Fruit fly (Drosophila melanogaster) whole organism, embryonic: ENCODE data around the gene mts.

Source experiments
- Awh ChIP-seq: fragments of 200-800 bp; sonication (Bioruptor generic); IDR thresholded peaks from 2 replicates; pipeline ENCODE4, ENCODE4 v1.3.6; 2022; ENCODE audit warnings: missing biosample characterization, missing genetic modification characterization
- Bdp1 ChIP-seq: fragments of 200-800 bp; sonication (Bioruptor generic); optimal IDR thresholded peaks from 3 replicates; lab custom pipeline; 2016; ENCODE audit warnings: missing biosample characterization, missing genetic modification characterization
- Bgb ChIP-seq: fragments of 200-800 bp; sonication (Bioruptor generic); IDR thresholded peaks from 2 replicates; pipeline ENCODE4 v1.3.6; 2022; ENCODE audit warnings: missing biosample characterization, missing genetic modification characterization; ENCODE audit not compliant: partially characterized antibody
- CG11085 ChIP-seq: fragments of 200-800 bp; sonication (Bioruptor generic); IDR thresholded peaks from 2 replicates; pipeline ENCODE4 v1.3.6; 2022; ENCODE audit warnings: missing biosample characterization, missing genetic modification characterization
- CG12155 ChIP-seq: fragments of 200-800 bp; sonication (Bioruptor generic); optimal IDR thresholded peaks from 3 replicates; lab custom pipeline; 2016; ENCODE audit warnings: missing biosample characterization, missing genetic modification characterization
- CG14667 ChIP-seq: fragments of 200-800 bp; sonication (Bioruptor generic); IDR thresholded peaks from 2 replicates; pipeline ENCODE4 v1.3.6; 2022; ENCODE audit warnings: missing biosample characterization, missing genetic modification characterization
- CG16779 ChIP-seq: fragments of 200-800 bp; sonication (Bioruptor generic); IDR thresholded peaks from 2 replicates; pipeline ENCODE4 v1.3.6; 2022; ENCODE audit warnings: missing biosample characterization, missing genetic modification characterization
- CG17829 ChIP-seq: fragments of 200-800 bp; optimal IDR thresholded peaks from 2 replicates; lab custom pipeline; 2019; ENCODE audit warnings: missing biosample characterization, mild to moderate bottlenecking, missing genetic modification characterization, moderate library complexity
- CG31388 ChIP-seq: fragments of 200-800 bp; sonication (Bioruptor generic); optimal IDR thresholded peaks from 2 replicates; lab custom pipeline; 2016; ENCODE audit warnings: missing biosample characterization, missing genetic modification characterization
- CG31441 ChIP-seq: fragments of 200-800 bp; sonication (Bioruptor generic); IDR thresholded peaks from 2 replicates; pipeline ENCODE4 v1.3.6; 2022; ENCODE audit warnings: missing biosample characterization, missing genetic modification characterization
- CG33213 ChIP-seq: fragments of 200-800 bp; sonication (Bioruptor generic); optimal IDR thresholded peaks from 3 replicates; lab custom pipeline; 2016; ENCODE audit warnings: missing biosample characterization, missing genetic modification characterization
- CG5245 ChIP-seq: fragments of 200-800 bp; sonication (Bioruptor generic); optimal IDR thresholded peaks from 3 replicates; lab custom pipeline; 2016; ENCODE audit warnings: missing biosample characterization, missing genetic modification characterization
- CG6254 ChIP-seq: fragments of 200-800 bp; sonication (Bioruptor generic); optimal IDR thresholded peaks from 3 replicates; lab custom pipeline; 2017; ENCODE audit warnings: mild to moderate bottlenecking, missing biosample characterization, missing genetic modification reagents, missing genetic modification characterization
- CG6689 ChIP-seq: fragments of 200-800 bp; sonication (Bioruptor generic); IDR thresholded peaks from 2 replicates; pipeline ENCODE4 v1.3.6; 2022; ENCODE audit warnings: missing biosample characterization, missing genetic modification characterization
- CG7987 ChIP-seq: fragments of 200-800 bp; sonication (Bioruptor generic); optimal IDR thresholded peaks from 2 replicates; lab custom pipeline; 2018; ENCODE audit warnings: missing biosample characterization, mild to moderate bottlenecking, missing genetic modification characterization, moderate library complexity
- Camta ChIP-seq: fragments of 200-800 bp; sonication (Bioruptor generic); optimal IDR thresholded peaks from 2 replicates; lab custom pipeline; 2016; ENCODE audit warnings: missing biosample characterization, missing genetic modification characterization
- Dip3 ChIP-seq: fragments of 200-800 bp; sonication (Bioruptor generic); optimal IDR thresholded peaks from 3 replicates; lab custom pipeline; 2016; ENCODE audit warnings: missing biosample characterization, missing genetic modification characterization
- ERR ChIP-seq: fragments of 200-800 bp; sonication (Bioruptor generic); optimal IDR thresholded peaks from 2 replicates; lab custom pipeline; 2016; ENCODE audit warnings: missing biosample characterization, missing genetic modification characterization
- Ets65A ChIP-seq: fragments of 200-800 bp; sonication (Bioruptor generic); peaks from one replicate; lab custom pipeline; 2016; ENCODE audit warnings: missing biosample characterization, missing genetic modification characterization
- Hey ChIP-seq: fragments of 200-800 bp; sonication (Bioruptor generic); optimal IDR thresholded peaks from 3 replicates; lab custom pipeline; 2018; ENCODE audit warnings: missing biosample characterization, mild to moderate bottlenecking, missing genetic modification characterization
- HmgD ChIP-seq: fragments of 200-800 bp; sonication (Bioruptor generic); optimal IDR thresholded peaks from 3 replicates; lab custom pipeline; 2016; ENCODE audit warnings: missing biosample characterization, missing genetic modification characterization
- Hsf ChIP-seq: fragments of 200-800 bp; sonication (Bioruptor generic); optimal IDR thresholded peaks from 3 replicates; lab custom pipeline; 2016; ENCODE audit warnings: missing biosample characterization, missing genetic modification characterization
- Mad ChIP-seq: fragments of 200-800 bp; sonication (Bioruptor generic); optimal IDR thresholded peaks from 2 replicates; lab custom pipeline; 2016; ENCODE audit warnings: missing biosample characterization, missing genetic modification characterization
- Nf-YB ChIP-seq: fragments of 200-800 bp; sonication (Bioruptor generic); optimal IDR thresholded peaks from 3 replicates; lab custom pipeline; 2019; ENCODE audit warnings: missing biosample characterization, mild to moderate bottlenecking, missing genetic modification characterization, moderate library complexity
- NfI ChIP-seq: fragments of 200-800 bp; sonication (Bioruptor generic); optimal IDR thresholded peaks from 3 replicates; lab custom pipeline; 2018; ENCODE audit warnings: missing biosample characterization, mild to moderate bottlenecking, missing genetic modification characterization, moderate library complexity
- Oaz ChIP-seq: fragments of 200-800 bp; sonication (Bioruptor generic); IDR thresholded peaks from 2 replicates; pipeline ENCODE4 v1.3.6; 2022; ENCODE audit warnings: missing biosample characterization, missing genetic modification characterization
- Optix ChIP-seq: fragments of 200-800 bp; sonication (Bioruptor generic); IDR thresholded peaks from 3 replicates; pipeline ENCODE4 v1.3.6; 2022; ENCODE audit warnings: missing biosample characterization, missing genetic modification characterization
- Pdp1 ChIP-seq, 2 experiments: fragments of 200-800 bp; sonication (Bioruptor generic); optimal IDR thresholded peaks; 3 replicates each; lab custom pipeline; 2016; ENCODE audit warnings: missing biosample characterization in 2 of 2, missing genetic modification characterization in 2 of 2, mild to moderate bottlenecking in 1 of 2, moderate library complexity in 1 of 2
- Sox102F ChIP-seq: fragments of 200-800 bp; sonication (Bioruptor generic); optimal IDR thresholded peaks from 2 replicates; lab custom pipeline; 2018; ENCODE audit warnings: missing biosample characterization, mild to moderate bottlenecking, missing genetic modification characterization, moderate library complexity
- Stat92E ChIP-seq, 3 experiments: fragments of >200 bp in 2 of 3; fragments of 200-800 bp in 1 of 3; sonication (Bioruptor generic) in 1 of 3; optimal IDR thresholded peaks; 2 replicates each; lab custom pipeline; 2017 to 2019; ENCODE audit warnings: missing biosample characterization in 3 of 3, missing genetic modification characterization in 3 of 3, mild to moderate bottlenecking in 1 of 3, moderate library complexity in 1 of 3
- abd-A ChIP-seq: fragments of 200-800 bp; sonication (Bioruptor generic); optimal IDR thresholded peaks from 3 replicates; lab custom pipeline; 2019; ENCODE audit warnings: missing biosample characterization, mild to moderate bottlenecking, missing genetic modification characterization, moderate library complexity
- amos ChIP-seq: fragments of 200-800 bp; sonication (Bioruptor generic); IDR thresholded peaks from 2 replicates; pipeline ENCODE4 v1.3.6; 2022; ENCODE audit warnings: missing biosample characterization, missing genetic modification characterization; ENCODE audit not compliant: partially characterized antibody
- cas ChIP-seq: fragments of 200-800 bp; sonication (Bioruptor generic); IDR thresholded peaks from 2 replicates; pipeline ENCODE4 v1.3.6; 2022; ENCODE audit warnings: missing biosample characterization, missing genetic modification characterization
- croc ChIP-seq: fragments of 200-800 bp; sonication (Bioruptor generic); conservative IDR thresholded peaks from 3 replicates; pipeline ENCODE4 v1.3.6; 2022; ENCODE audit warnings: missing biosample characterization, missing genetic modification characterization
- dati ChIP-seq: fragments of 200-800 bp; sonication (Bioruptor generic); IDR thresholded peaks from 2 replicates; pipeline ENCODE4 v1.3.6; 2022; ENCODE audit warnings: missing biosample characterization, missing genetic modification characterization
- fd64A ChIP-seq: fragments of 200-800 bp; sonication (Bioruptor generic); optimal IDR thresholded peaks from 3 replicates; lab custom pipeline; 2018; ENCODE audit warnings: missing biosample characterization, mild to moderate bottlenecking, missing genetic modification characterization
- fu2 ChIP-seq: fragments of 200-800 bp; sonication (Bioruptor generic); optimal IDR thresholded peaks from 2 replicates; lab custom pipeline; 2016; ENCODE audit warnings: missing biosample characterization, missing genetic modification characterization
- hbn ChIP-seq: fragments of 200-800 bp; sonication (Bioruptor generic); IDR thresholded peaks from 2 replicates; pipeline ENCODE4 v1.3.6; 2022; ENCODE audit warnings: missing biosample characterization, missing genetic modification characterization; ENCODE audit not compliant: partially characterized antibody
- ken ChIP-seq: fragments of 200-800 bp; sonication (Bioruptor generic); IDR thresholded peaks from 3 replicates; pipeline ENCODE4 v1.3.6; 2022; ENCODE audit warnings: missing biosample characterization, missing genetic modification characterization
- maf-S ChIP-seq: fragments of 200-800 bp; sonication (Bioruptor generic); optimal IDR thresholded peaks from 2 replicates; lab custom pipeline; 2016; ENCODE audit warnings: missing biosample characterization, missing genetic modification characterization
- odd ChIP-seq: fragments of 200-800 bp; sonication (Bioruptor generic); optimal IDR thresholded peaks from 2 replicates; lab custom pipeline; 2017; ENCODE audit warnings: missing biosample characterization, mild to moderate bottlenecking, missing genetic modification characterization
- pan ChIP-seq, 4 experiments: fragments of >200 bp in 3 of 4; fragments of 200-800 bp in 1 of 4; sonication (Bioruptor generic) in 1 of 4; optimal IDR thresholded peaks in 3 of 4; IDR thresholded peaks in 1 of 4; 2 replicates each; pipeline versions ENCODE4 v1.3.6 to Lab custom; 2017 to 2022; ENCODE audit warnings: missing biosample characterization in 2 of 4, missing genetic modification characterization in 2 of 4, mixed read lengths in 1 of 4
- pfk ChIP-seq: fragments of 200-800 bp; sonication (Bioruptor generic); optimal IDR thresholded peaks from 2 replicates; lab custom pipeline; 2018; ENCODE audit warnings: missing biosample characterization, mild to moderate bottlenecking, missing genetic modification characterization, moderate library complexity
- phol ChIP-seq: fragments of 200-800 bp; sonication (Bioruptor generic); optimal IDR thresholded peaks from 3 replicates; lab custom pipeline; 2018; ENCODE audit warnings: missing biosample characterization, mild to moderate bottlenecking, missing genetic modification characterization, moderate library complexity
- slou ChIP-seq: fragments of 200-800 bp; sonication (Bioruptor generic); optimal IDR thresholded peaks from 3 replicates; lab custom pipeline; 2016; ENCODE audit warnings: missing biosample characterization, missing genetic modification characterization
- sna ChIP-seq: fragments of 200-800 bp; sonication (Bioruptor generic); IDR thresholded peaks from 2 replicates; pipeline ENCODE4 v1.3.6; 2022; ENCODE audit warnings: missing biosample characterization, missing genetic modification characterization; ENCODE audit not compliant: partially characterized antibody
- twi ChIP-seq: fragments of 200-800 bp; optimal IDR thresholded peaks from 2 replicates; lab custom pipeline; 2019; ENCODE audit warnings: missing biosample characterization, mild to moderate bottlenecking, missing genetic modification characterization, moderate library complexity

Gene mts

dm6 chr2L:7827045-7828004, at the start of gene mts, which contains the start of gene Rack1 (continued):
- TF ChIP-seq Hsf: peak; percentile 74
- peak; percentile 85 for TF ChIP-seq CG6254 (GFP tag; lab: Kevin White, UChicago)
- peak; percentile 16; the same call in 1 of the 2 replicates for TF ChIP-seq hbn (GFP tag; lab: Robert Waterston, UW)
- peak; percentile 59 for TF ChIP-seq Dip3
- peak; percentile 93 for TF ChIP-seq NfI (GFP tag; lab: Kevin White, UChicago)
- TF ChIP-seq cas: peak; percentile 58
- TF ChIP-seq phol (tag; lab: Kevin White, UChicago): peak; percentile 77
- peak; percentile 33; the same call in 1 of the 2 replicates for TF ChIP-seq CG14667 (GFP tag; lab: Robert Waterston, UW)
- peak; percentile 81 for TF ChIP-seq Awh (GFP tag; lab: Robert Waterston, UW)
- TF ChIP-seq CG17829 (tag; lab: Kevin White, UChicago): peak; percentile 72
- TF ChIP-seq twi (tag; lab: Kevin White, UChicago): peak; percentile 52
- peak; percentile 81 for TF ChIP-seq slou (GFP tag; lab: Kevin White, UChicago)
- peak; percentile 72 for TF ChIP-seq fu2 (GFP tag; lab: Kevin White, UChicago)
- TF ChIP-seq CG12155 (GFP tag; lab: Kevin White, UChicago): peak; percentile 71
- TF ChIP-seq Pdp1 (GFP tag; optimal IDR thresholded peaks at IDR 0.05; lab: Kevin White, UChicago): peak; percentile 48 to 63
- TF ChIP-seq Sox102F (GFP tag; lab: Kevin White, UChicago): peak; percentile 56
- peak; percentile 62; the same call in 1 of the 2 replicates for TF ChIP-seq Bgb (GFP tag; lab: Robert Waterston, UW)
- TF ChIP-seq abd-A (tag; lab: Kevin White, UChicago): no peak
- TF ChIP-seq Ets65A (GFP tag; lab: Kevin White, UChicago): peak; percentile 95
- peak; percentile 68 for TF ChIP-seq Bdp1 (GFP tag; lab: Kevin White, UChicago)
- peak; percentile 74 for TF ChIP-seq CG11085 (GFP tag; lab: Robert Waterston, UW)
- TF ChIP-seq amos (GFP tag; lab: Robert Waterston, UW): peak; percentile 74
- TF ChIP-seq CG6689 (GFP tag; lab: Robert Waterston, UW): peak; percentile 32; the same call in 1 of the 2 replicates
- peak in 1 of 3 experiments; percentile 53 for TF ChIP-seq Stat92E (GFP tag; optimal IDR thresholded peaks at IDR 0.05; lab: Kevin White, UChicago)
- TF ChIP-seq ken (GFP tag; lab: Robert Waterston, UW): peak; percentile 90
- TF ChIP-seq sna (GFP tag; lab: Robert Waterston, UW): peak; percentile 32; the same call in 1 of the 2 replicates
- peak; percentile 80 for TF ChIP-seq pfk
- peak; percentile 71 for TF ChIP-seq ERR (GFP tag; lab: Kevin White, UChicago)
- TF ChIP-seq CG7987 (GFP tag; lab: Kevin White, UChicago): peak; percentile 96
- TF ChIP-seq CG31388 (GFP tag; lab: Kevin White, UChicago): peak; percentile 7
- TF ChIP-seq HmgD (GFP tag; lab: Kevin White, UChicago): no peak
- TF ChIP-seq CG31441 (GFP tag; lab: Robert Waterston, UW): peak; percentile 72
- TF ChIP-seq dati (GFP tag; lab: Robert Waterston, UW): peak; percentile 61; the same call in 1 of the 2 replicates
- TF ChIP-seq Mad: peak; percentile 76
- peak; percentile 83 for TF ChIP-seq Camta (GFP tag; lab: Kevin White, UChicago)
- TF ChIP-seq croc (GFP tag; lab: Robert Waterston, UW): no peak; the same call in 2 of the 3 replicates
- TF ChIP-seq Optix (GFP tag; lab: Robert Waterston, UW): peak; percentile 57; the same call in 2 of the 3 replicates
- peak; percentile 81 for TF ChIP-seq CG33213 (GFP tag; lab: Kevin White, UChicago)
- peak; percentile 86 for TF ChIP-seq odd (GFP tag; lab: Kevin White, UChicago)
- TF ChIP-seq Nf-YB (GFP tag; lab: Kevin White, UChicago): peak; percentile 67
- peak; percentile 78 for TF ChIP-seq CG16779
- peak; percentile 79 for TF ChIP-seq Hey (tag; lab: Kevin White, UChicago)
- TF ChIP-seq pan (optimal IDR thresholded peaks at IDR 0.05; lab: Kevin White, UChicago): no peak
- peak in 1 of 2 experiments; percentile 75 for TF ChIP-seq pan (GFP tag; optimal IDR thresholded peaks at IDR 0.05 in 1 of 2, IDR thresholded peaks at IDR 0.05 in 1 of 2)
- peak; percentile 82 for TF ChIP-seq maf-S (GFP tag; lab: Kevin White, UChicago)
- peak; percentile 76 for TF ChIP-seq CG5245 (GFP tag; lab: Kevin White, UChicago)
- TF ChIP-seq Oaz (GFP tag; lab: Robert Waterston, UW): peak; percentile 34; the same call in 1 of the 2 replicates
- peak; percentile 91 for TF ChIP-seq fd64A
